Worm (Caenorhabditis elegans) whole organism, mixed stage, embryonic: ENCODE results near the gene F36D4.6.

Source experiments
- M03D4.4 ChIP-seq: sonication (generic microtip); optimal IDR thresholded peaks from 2 replicates; lab custom pipeline; 2017; ENCODE audit warnings: mild to moderate bottlenecking, missing genetic modification characterization, missing compliant biosample characterization
- bed-3 ChIP-seq: fragments of 200-800 bp; sonication (Bioruptor generic); optimal IDR thresholded peaks from 3 replicates; lab custom pipeline; 2018; ENCODE audit warnings: mild to moderate bottlenecking, missing genetic modification characterization, moderate library complexity, missing compliant biosample characterization
- blmp-1 ChIP-seq: fragments of 150-350 bp; optimal IDR thresholded peaks from 2 replicates; lab custom pipeline; 2014; ENCODE audit warnings: missing biosample characterization, missing genetic modification characterization
- ceh-39 ChIP-seq: fragments of 150-350 bp; optimal IDR thresholded peaks from 2 replicates; lab custom pipeline; 2014; ENCODE audit warnings: missing biosample characterization, missing genetic modification characterization
- ceh-43 ChIP-seq: fragments of 200-800 bp; sonication (Bioruptor generic); optimal IDR thresholded peaks from 2 replicates; lab custom pipeline; 2018; ENCODE audit warnings: mild to moderate bottlenecking, missing genetic modification characterization, moderate library complexity, missing compliant biosample characterization
- ceh-83 ChIP-seq: fragments of 200-800 bp; sonication (Bioruptor generic); optimal IDR thresholded peaks from 2 replicates; lab custom pipeline; 2018; ENCODE audit warnings: mild to moderate bottlenecking, missing genetic modification characterization, missing compliant biosample characterization
- ces-1 ChIP-seq: fragments of 150-350 bp; optimal IDR thresholded peaks from 2 replicates; lab custom pipeline; 2014; ENCODE audit warnings: missing biosample characterization, missing genetic modification reagents, missing genetic modification characterization
- drap-1 ChIP-seq: fragments of 200-800 bp; sonication (Bioruptor generic); optimal IDR thresholded peaks from 3 replicates; lab custom pipeline; 2018; ENCODE audit warnings: mild to moderate bottlenecking, missing genetic modification characterization, missing compliant biosample characterization
- elt-1 ChIP-seq: sonication (generic microtip); optimal IDR thresholded peaks from 2 replicates; lab custom pipeline; 2017; ENCODE audit warnings: missing genetic modification characterization, mild to moderate bottlenecking, missing compliant biosample characterization, antibody characterized with exemption, moderate library complexity, borderline replicate concordance; ENCODE audit not compliant: insufficient read depth
- elt-3 ChIP-seq: fragments of 150-350 bp; optimal IDR thresholded peaks from 2 replicates; lab custom pipeline; 2014; ENCODE audit warnings: missing biosample characterization, missing genetic modification characterization
- flh-1 ChIP-seq: fragments of 200-800 bp; sonication (Bioruptor generic); optimal IDR thresholded peaks from 2 replicates; lab custom pipeline; 2018; ENCODE audit warnings: mild to moderate bottlenecking, missing genetic modification characterization, moderate library complexity, missing compliant biosample characterization
- ham-2 ChIP-seq: fragments of 200-800 bp; sonication (Bioruptor generic); optimal IDR thresholded peaks from 2 replicates; lab custom pipeline; 2018; ENCODE audit warnings: mild to moderate bottlenecking, missing genetic modification characterization, missing compliant biosample characterization
- hlh-1 ChIP-seq: fragments of 150-350 bp; optimal IDR thresholded peaks from 2 replicates; lab custom pipeline; 2014; ENCODE audit warnings: missing biosample characterization, missing genetic modification reagents, missing genetic modification characterization
- lin-13 ChIP-seq: fragments of 150-350 bp; optimal IDR thresholded peaks from 2 replicates; lab custom pipeline; 2014; ENCODE audit warnings: missing biosample characterization, missing genetic modification characterization
- lin-32 ChIP-seq: fragments of 200-800 bp; sonication (Bioruptor generic); optimal IDR thresholded peaks from 2 replicates; lab custom pipeline; 2018; ENCODE audit warnings: mild to moderate bottlenecking, missing genetic modification characterization, missing compliant biosample characterization
- lsy-2 ChIP-seq: fragments of 150-350 bp; optimal IDR thresholded peaks from 2 replicates; lab custom pipeline; 2014; ENCODE audit warnings: missing biosample characterization, missing genetic modification characterization
- mls-2 ChIP-seq: sonication (generic microtip); optimal IDR thresholded peaks from 2 replicates; lab custom pipeline; 2016; ENCODE audit warnings: mild to moderate bottlenecking, missing genetic modification characterization, moderate library complexity, missing compliant biosample characterization
- nhr-12 ChIP-seq: fragments of 150-350 bp; optimal IDR thresholded peaks from 2 replicates; lab custom pipeline; 2014; ENCODE audit warnings: missing biosample characterization, missing genetic modification characterization
- nhr-2 ChIP-seq: fragments of 150-350 bp; optimal IDR thresholded peaks from 2 replicates; lab custom pipeline; 2014; ENCODE audit warnings: missing biosample characterization, missing genetic modification characterization
- nhr-237 ChIP-seq: fragments of 150-350 bp; optimal IDR thresholded peaks from 2 replicates; lab custom pipeline; 2014; ENCODE audit warnings: missing biosample characterization, missing genetic modification characterization
- nhr-28 ChIP-seq: fragments of 150-350 bp; optimal IDR thresholded peaks from 2 replicates; lab custom pipeline; 2014; ENCODE audit warnings: missing biosample characterization, missing genetic modification characterization
- nhr-76 ChIP-seq: sonication (generic microtip); optimal IDR thresholded peaks from 2 replicates; lab custom pipeline; 2017; ENCODE audit warnings: missing biosample characterization, missing genetic modification characterization
- pha-4 ChIP-seq: fragments of 150-350 bp; optimal IDR thresholded peaks from 2 replicates; lab custom pipeline; 2018; ENCODE audit warnings: missing biosample characterization, missing genetic modification reagents, missing genetic modification characterization
- sem-2 ChIP-seq: fragments of 200-800 bp; sonication (Bioruptor generic); optimal IDR thresholded peaks from 2 replicates; lab custom pipeline; 2018; ENCODE audit warnings: mild to moderate bottlenecking, missing genetic modification characterization, missing compliant biosample characterization
- sptf-1 ChIP-seq: sonication (generic microtip); optimal IDR thresholded peaks from 2 replicates; lab custom pipeline; 2017; ENCODE audit warnings: mild to moderate bottlenecking, missing genetic modification characterization, moderate library complexity, missing compliant biosample characterization
- tbx-8 ChIP-seq: fragments of 200-800 bp; sonication (Bioruptor generic); optimal IDR thresholded peaks from 2 replicates; lab custom pipeline; 2018; ENCODE audit warnings: mild to moderate bottlenecking, missing genetic modification characterization, moderate library complexity, missing compliant biosample characterization
- unc-120 ChIP-seq: sonication (generic microtip); optimal IDR thresholded peaks from 2 replicates; lab custom pipeline; 2017; ENCODE audit warnings: missing genetic modification characterization, missing compliant biosample characterization; ENCODE audit not compliant: poor library complexity, severe bottlenecking
- unc-62 ChIP-seq: fragments of 150-350 bp; optimal IDR thresholded peaks from 2 replicates; lab custom pipeline; 2014; ENCODE audit warnings: missing biosample characterization, missing genetic modification reagents, missing genetic modification characterization
- ztf-11 ChIP-seq: fragments of 150-350 bp; optimal IDR thresholded peaks from 2 replicates; lab custom pipeline; 2014; ENCODE audit warnings: missing biosample characterization, missing genetic modification characterization

Gene F36D4.6

ce11 chrV:9443748-9444147 lies 16.8 kb upstream of the F36D4.6 start, which contains the start of gene wdr-62:
Gene wdr-62, plus strand, starts transcription at chrV:9444048.
- TF ChIP-seq lin-13 (tag; lab: Kevin White, UChicago) (no peak), elt-3 (tag; lab: Kevin White, UChicago) (no peak)

ce11 chrV:9443109-9443508 lies 16.1 kb upstream of the F36D4.6 start:
- TF ChIP-seq sem-2 (GFP tag; lab: Kevin White, UChicago), result no peak
- no peak for TF ChIP-seq elt-3 (tag; lab: Kevin White, UChicago)
- no peak for TF ChIP-seq ceh-83
- no peak for TF ChIP-seq ham-2
- no peak for TF ChIP-seq flh-1 (GFP tag; lab: Kevin White, UChicago)
- TF ChIP-seq mls-2 (tag; lab: Kevin White, UChicago), result no peak
- TF ChIP-seq nhr-2 (tag; lab: Kevin White, UChicago), result no peak
- no peak for TF ChIP-seq lin-32 (GFP tag; lab: Kevin White, UChicago)
- no peak for TF ChIP-seq lsy-2 (tag; lab: Kevin White, UChicago)
- TF ChIP-seq nhr-12 (tag; lab: Kevin White, UChicago), result no peak
- TF ChIP-seq tbx-8, result no peak
- no peak for TF ChIP-seq ztf-11 (tag; lab: Kevin White, UChicago)
- TF ChIP-seq hlh-1 (tag; lab: Kevin White, UChicago), result no peak

- no peak for TF ChIP-seq tbx-8
- TF ChIP-seq lsy-2 (tag; lab: Kevin White, UChicago), result no peak
- TF ChIP-seq drap-1, result no peak
- TF ChIP-seq unc-120 (tag; lab: Kevin White, UChicago), result no peak
These were observed 15.5 kb upstream of the F36D4.6 start for ce11 chrV:9442471-9442870.

- TF ChIP-seq M03D4.4 (tag; lab: Kevin White, UChicago) (no peak), nhr-76 (tag; lab: Kevin White, UChicago) (no peak), sptf-1 (tag; lab: Kevin White, UChicago) (no peak), blmp-1 (tag; lab: Kevin White, UChicago) (no peak), ceh-39 (no peak), nhr-237 (tag; lab: Kevin White, UChicago) (no peak), elt-3 (tag; lab: Kevin White, UChicago) (no peak)
These were observed 14.1 kb upstream of the F36D4.6 start for ce11 chrV:9441046-9441445.

- TF ChIP-seq sem-2 (GFP tag; lab: Kevin White, UChicago) (no peak), blmp-1 (tag; lab: Kevin White, UChicago) (no peak), hlh-1 (tag; lab: Kevin White, UChicago) (no peak), ces-1 (GFP tag; lab: Kevin White, UChicago) (no peak), lsy-2 (tag; lab: Kevin White, UChicago) (no peak), bed-3 (GFP tag; lab: Kevin White, UChicago) (no peak), lin-32 (GFP tag; lab: Kevin White, UChicago) (no peak), nhr-28 (no peak), pha-4 (tag; lab: Kevin White, UChicago) (no peak), unc-120 (tag; lab: Kevin White, UChicago) (no peak), sptf-1 (tag; lab: Kevin White, UChicago) (no peak), nhr-12 (tag; lab: Kevin White, UChicago) (no peak), nhr-2 (tag; lab: Kevin White, UChicago) (no peak), elt-1 (tag; lab: Kevin White, UChicago) (no peak), elt-3 (tag; lab: Kevin White, UChicago) (no peak), nhr-76 (tag; lab: Kevin White, UChicago) (no peak), ceh-43 (no peak), unc-62 (GFP tag; lab: Kevin White, UChicago) (no peak), lin-13 (tag; lab: Kevin White, UChicago) (no peak)
- TF ChIP-seq, all 35 proteins: peak for 0
These were observed 13.0 kb upstream of the F36D4.6 start for ce11 chrV:9440003-9440319.
